Worm (Caenorhabditis elegans) whole organism, L1 larva: ENCODE data around the gene scc-1.

ENCODE experiments used
- C16A3.4 ChIP-seq: fragments of 150-350 bp; optimal IDR thresholded peaks from 2 replicates; lab custom pipeline; 2014; ENCODE audit warnings: missing biosample characterization, missing genetic modification characterization
- ama-1 ChIP-seq: fragments of 150-350 bp; optimal IDR thresholded peaks from 2 replicates; lab custom pipeline; 2014
- egl-13 ChIP-seq: sonication (generic microtip); optimal IDR thresholded peaks from 2 replicates; lab custom pipeline; 2016; ENCODE audit warnings: missing genotype, missing genetic modification reagents, missing genetic modification characterization, missing compliant biosample characterization
- elt-3 ChIP-seq, 6 experiments: fragments of 150-350 bp in 1 of 6; sonication (generic microtip); optimal IDR thresholded peaks; 2 replicates each; lab custom pipeline; 2017 to 2018; ENCODE audit warnings: missing biosample characterization in 6 of 6, missing genetic modification characterization in 6 of 6, inconsistent platforms in 1 of 6
- irx-1 ChIP-seq: sonication (generic microtip); optimal IDR thresholded peaks from 2 replicates; lab custom pipeline; 2016; ENCODE audit warnings: missing genetic modification characterization, missing compliant biosample characterization
- lin-14 ChIP-seq: fragments of 200-800 bp; sonication (Bioruptor generic); optimal IDR thresholded peaks from 2 replicates; lab custom pipeline; 2018; ENCODE audit warnings: mild to moderate bottlenecking, missing genetic modification characterization, moderate library complexity, missing compliant biosample characterization
- lin-39 ChIP-seq: fragments of 150-350 bp; optimal IDR thresholded peaks from 2 replicates; lab custom pipeline; 2014; ENCODE audit warnings: missing biosample characterization, missing genetic modification reagents, missing genetic modification characterization
- lsy-2 ChIP-seq, 2 experiments: fragments of 150-350 bp; optimal IDR thresholded peaks; 2 replicates each; lab custom pipeline; 2014; ENCODE audit warnings: missing biosample characterization in 2 of 2, missing genetic modification characterization in 2 of 2
- mdl-1 ChIP-seq, 2 experiments: fragments of 150-350 bp; optimal IDR thresholded peaks; 2 replicates each; lab custom pipeline; 2014 to 2017; ENCODE audit warnings: missing biosample characterization in 2 of 2, missing genetic modification characterization in 2 of 2, inconsistent platforms in 1 of 2
- nhr-20 ChIP-seq: sonication (generic microtip); optimal IDR thresholded peaks from 2 replicates; lab custom pipeline; 2016; ENCODE audit warnings: mild to moderate bottlenecking, missing genetic modification characterization, missing compliant biosample characterization
- nhr-47 ChIP-seq: sonication (generic microtip); optimal IDR thresholded peaks from 2 replicates; lab custom pipeline; 2016; ENCODE audit warnings: mild to moderate bottlenecking, missing genetic modification characterization, moderate library complexity, missing compliant biosample characterization
- nhr-71 ChIP-seq: sonication (generic microtip); optimal IDR thresholded peaks from 2 replicates; lab custom pipeline; 2016; ENCODE audit warnings: mild to moderate bottlenecking, missing genetic modification characterization, moderate library complexity, missing compliant biosample characterization
- nhr-85 ChIP-seq: sonication (generic microtip); peaks from one replicate; lab custom pipeline; 2016; ENCODE audit warnings: missing genetic modification characterization, inconsistent platforms, missing compliant biosample characterization
- nhr-90 ChIP-seq: sonication (generic microtip); optimal IDR thresholded peaks from 2 replicates; lab custom pipeline; 2016; ENCODE audit warnings: mild to moderate bottlenecking, missing genetic modification characterization, missing compliant biosample characterization; ENCODE audit not compliant: poor library complexity
- snu-23 ChIP-seq: sonication (generic microtip); optimal IDR thresholded peaks from 2 replicates; lab custom pipeline; 2016; ENCODE audit warnings: missing genetic modification characterization, missing compliant biosample characterization
- tlp-1 ChIP-seq: fragments of 150-350 bp; optimal IDR thresholded peaks from 2 replicates; lab custom pipeline; 2014; ENCODE audit warnings: missing biosample characterization, missing genetic modification characterization
- unc-130 ChIP-seq: fragments of 150-350 bp; optimal IDR thresholded peaks from 2 replicates; lab custom pipeline; 2017; ENCODE audit warnings: missing biosample characterization, missing genetic modification characterization, inconsistent platforms

scc-1 gene

DNA sequence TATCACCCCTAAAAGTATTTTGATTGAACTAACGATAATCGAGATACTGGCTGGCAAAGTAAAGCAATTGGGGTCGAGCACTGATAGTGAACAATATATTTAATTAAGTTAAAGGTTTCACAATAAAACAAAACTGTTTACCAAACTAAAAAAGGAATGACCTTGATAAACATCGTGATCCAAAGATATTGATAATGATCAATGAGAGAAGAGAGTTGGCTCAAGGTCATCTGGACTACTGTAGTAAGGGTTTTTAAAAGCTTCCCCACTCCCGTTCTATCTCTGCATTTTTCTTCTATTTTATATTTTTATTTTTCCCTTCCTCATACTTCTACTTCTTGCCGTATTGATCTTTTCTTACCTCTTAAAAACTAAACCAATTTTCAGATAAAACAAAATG lies 51.1 kb downstream of the scc-1 start, which contains the start of gene F41C3.2:
Gene F41C3.2, plus strand, starts transcription at position 388 of the 400 bp plus-strand sequence.
- TF ChIP-seq egl-13 (no peak), C16A3.4 (tag; lab: Kevin White, UChicago) (no peak), nhr-85 (tag; lab: Kevin White, UChicago) (peak; percentile 83), irx-1 (tag; lab: Kevin White, UChicago) (no peak), nhr-20 (tag; lab: Kevin White, UChicago) (peak; percentile 18), lin-14 (GFP tag; lab: Kevin White, UChicago) (peak; percentile 17), elt-3 (tag; optimal IDR thresholded peaks at IDR 0.05; lab: Kevin White, UChicago) (peak in 3 of 6 experiments; percentile 18 to 83 (median 35)), nhr-71 (tag; lab: Kevin White, UChicago) (peak; percentile 22), unc-130 (tag; lab: Kevin White, UChicago) (no peak), lin-39 (tag; lab: Kevin White, UChicago) (no peak), tlp-1 (tag; lab: Kevin White, UChicago) (no peak), nhr-90 (tag; lab: Kevin White, UChicago) (peak; percentile 56), ama-1 (no peak), mdl-1 (tag; optimal IDR thresholded peaks at IDR 0.05; lab: Kevin White, UChicago) (no peak), snu-23 (GFP tag; lab: Kevin White, UChicago) (peak; percentile 6), nhr-47 (tag; lab: Kevin White, UChicago) (peak; percentile 26), lsy-2 (tag; optimal IDR thresholded peaks at IDR 0.05; lab: Kevin White, UChicago) (peak in 1 of 2 experiments; percentile 58)
- TF ChIP-seq, all 84 proteins: peak for 9
